Worm (Caenorhabditis elegans): ENCODE data around the gene W04G3.12.

W04G3.12 gene

DNA sequence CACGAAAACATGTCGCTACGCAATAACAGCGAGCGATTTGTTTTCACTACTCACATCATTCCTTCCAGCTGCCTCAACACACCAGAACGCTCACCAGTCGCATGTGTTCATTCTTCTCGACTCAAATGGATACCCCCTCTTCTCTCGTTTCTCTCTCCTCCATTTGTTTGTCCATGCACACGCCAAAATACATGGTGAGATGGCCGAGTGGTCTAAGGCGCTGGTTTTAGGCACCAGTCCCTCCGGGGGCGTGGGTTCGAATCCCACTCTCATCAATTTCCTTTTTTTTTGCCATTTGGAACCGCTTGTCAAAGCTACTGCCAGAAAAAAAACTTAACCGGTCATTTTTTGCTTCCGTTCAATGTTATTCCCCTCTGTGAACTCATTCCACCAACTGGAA, 18.9 kb upstream of the W04G3.12 start (continued):
- peak in 1 of 2 experiments; percentile 50 for TF ChIP-seq ztf-11 (tag; optimal IDR thresholded peaks at IDR 0.05)
- TF ChIP-seq aha-1 (tag; optimal IDR thresholded peaks at IDR 0.05): no peak
- no peak for TF ChIP-seq nhr-12 (tag; optimal IDR thresholded peaks at IDR 0.05)
- peak; percentile 58 for TF ChIP-seq lin-14 (GFP tag; optimal IDR thresholded peaks at IDR 0.05)
- no peak for TF ChIP-seq C16A3.4 (tag; optimal IDR thresholded peaks at IDR 0.05)
- TF ChIP-seq pqm-1 (tag; optimal IDR thresholded peaks at IDR 0.05): no peak
- no peak for TF ChIP-seq Y116A8C.19 (tag; optimal IDR thresholded peaks at IDR 0.05; ENCODE audit: borderline replicate concordance)
- no peak for TF ChIP-seq ama-1 (optimal IDR thresholded peaks at IDR 0.05)
- peak; percentile 68 for TF ChIP-seq jun-1 (tag; optimal IDR thresholded peaks at IDR 0.05)

DNA sequence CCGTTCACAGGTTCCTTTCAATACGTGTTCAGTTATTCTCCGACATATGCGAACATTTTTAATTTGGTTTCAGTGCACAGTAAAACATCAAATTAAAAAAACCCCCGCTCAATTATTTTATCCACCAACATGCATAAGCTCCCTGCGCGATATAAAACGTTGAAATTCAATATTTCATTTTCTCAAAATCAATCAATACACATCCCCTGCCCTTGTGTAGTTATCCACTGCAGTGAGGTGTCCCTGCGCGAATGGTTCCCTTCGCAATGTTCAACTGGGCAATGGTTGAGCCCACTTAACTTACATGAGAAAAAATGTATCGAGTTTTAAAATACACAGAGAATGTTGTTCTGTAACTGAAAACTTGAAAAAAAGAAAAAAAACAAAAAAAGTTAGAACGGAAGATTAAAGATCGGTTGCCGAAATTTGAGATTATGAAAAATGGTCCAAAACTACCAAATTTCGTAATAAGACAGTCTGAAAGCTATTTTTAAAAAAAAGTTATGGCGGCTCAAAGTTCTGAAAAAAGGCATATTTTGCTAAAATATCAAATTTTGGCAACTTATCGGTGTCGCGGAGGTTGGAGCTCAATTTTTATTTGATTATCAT, 17.5 kb upstream of the W04G3.12 start:
- TF ChIP-seq efl-1 (optimal IDR thresholded peaks at IDR 0.05) (peak; percentile 89 to 93), efl-1 (GFP tag; optimal IDR thresholded peaks at IDR 0.05 in 1 of 2) (peak; percentile 48 to 97), lin-14 (GFP tag; optimal IDR thresholded peaks at IDR 0.05) (peak; percentile 99), C04F5.9 (tag; optimal IDR thresholded peaks at IDR 0.05) (peak; percentile 96), nhr-90 (tag; optimal IDR thresholded peaks at IDR 0.05; ENCODE audit: poor library complexity) (peak; percentile 100), snu-23 (GFP tag; optimal IDR thresholded peaks at IDR 0.05) (peak; percentile 100), blmp-1 (tag; optimal IDR thresholded peaks at IDR 0.05) (peak; percentile 71), elt-3 (tag; optimal IDR thresholded peaks at IDR 0.05) (peak; percentile 87 to 100 (median 95)), nhr-20 (tag; optimal IDR thresholded peaks at IDR 0.05) (peak; percentile 99), zip-4 (GFP tag; optimal IDR thresholded peaks at IDR 0.05) (peak; percentile 97), hlh-4 (tag; optimal IDR thresholded peaks at IDR 0.05) (peak; percentile 34), mef-2 (tag; optimal IDR thresholded peaks at IDR 0.05) (peak; percentile 95), unc-98 (GFP tag; IDR thresholded peaks at IDR 0.05) (peak; percentile 97), elt-2 (tag; optimal IDR thresholded peaks at IDR 0.05) (peak; percentile 96), swsn-7 (tag; optimal IDR thresholded peaks at IDR 0.05) (peak; percentile 99), sox-4 (tag; optimal IDR thresholded peaks at IDR 0.05) (peak; percentile 99), ceh-90 (tag; optimal IDR thresholded peaks at IDR 0.05) (peak; percentile 61), ceh-82 (tag; optimal IDR thresholded peaks at IDR 0.05) (peak; percentile 99 to 100 (median 100)), dsc-1 (tag; optimal IDR thresholded peaks at IDR 0.05) (peak; percentile 100), skn-1 (tag; optimal IDR thresholded peaks at IDR 0.05) (peak; percentile 99), aly-2 (tag; optimal IDR thresholded peaks at IDR 0.05) (peak; percentile 96), egl-27 (tag; optimal IDR thresholded peaks at IDR 0.05) (peak; percentile 96 to 99), ceh-88 (GFP tag; IDR thresholded peaks at IDR 0.05) (peak; percentile 98), ama-1 (optimal IDR thresholded peaks at IDR 0.05) (peak; percentile 57), ceh-8 (GFP tag; optimal IDR thresholded peaks at IDR 0.05) (peak; percentile 100), isw-1 (GFP tag; IDR thresholded peaks at IDR 0.05) (peak; percentile 95), xbp-1 (tag; optimal IDR thresholded peaks at IDR 0.05) (peak; percentile 97), lin-13 (GFP tag; optimal IDR thresholded peaks at IDR 0.05) (peak; percentile 98), hpl-2 (GFP tag; optimal IDR thresholded peaks at IDR 0.05) (peak; percentile 100), lin-35 (GFP tag; optimal IDR thresholded peaks at IDR 0.05) (peak; percentile 83 to 94), alr-1 (tag; optimal IDR thresholded peaks at IDR 0.05; ENCODE audit: borderline replicate concordance) (no peak), unc-30 (tag; optimal IDR thresholded peaks at IDR 0.05) (peak; percentile 100), unc-86 (tag; optimal IDR thresholded peaks at IDR 0.05) (peak; percentile 99), rnt-1 (tag; optimal IDR thresholded peaks at IDR 0.05) (peak; percentile 100), pqm-1 (tag; optimal IDR thresholded peaks at IDR 0.05) (peak; percentile 94), fkh-4 (tag; optimal IDR thresholded peaks at IDR 0.05; ENCODE audit: borderline replicate concordance) (peak; percentile 96), nhr-85 (tag) (peak; percentile 99), nhr-77 (tag; optimal IDR thresholded peaks at IDR 0.05) (peak; percentile 100), nhr-71 (tag; optimal IDR thresholded peaks at IDR 0.05) (peak; percentile 99), lsy-2 (tag; optimal IDR thresholded peaks at IDR 0.05) (peak; percentile 96 to 97), grh-1 (GFP tag; IDR thresholded peaks at IDR 0.05) (peak; percentile 97), jun-1 (tag; optimal IDR thresholded peaks at IDR 0.05) (peak; percentile 100), fkh-8 (tag; optimal IDR thresholded peaks at IDR 0.05) (peak; percentile 97), nhr-237 (tag; optimal IDR thresholded peaks at IDR 0.05) (peak; percentile 98), aha-1 (tag; optimal IDR thresholded peaks at IDR 0.05) (peak; percentile 87), mab-9 (GFP tag; IDR thresholded peaks at IDR 0.05) (peak; percentile 99)

All from whole organism, L1 larva.